Worm (Caenorhabditis elegans) whole organism, L4/young adult: ENCODE data around the gene pha-2.

ENCODE experiments used
- W03F9.2 ChIP-seq: fragments of 150-350 bp; optimal IDR thresholded peaks from 2 replicates; lab custom pipeline; 2014; ENCODE audit warnings: missing biosample characterization, missing genetic modification characterization
- him-1 ChIP-seq: sonication (generic microtip); optimal IDR thresholded peaks from 2 replicates; lab custom pipeline; 2016; ENCODE audit warnings: missing genotype, missing genetic modification reagents, missing genetic modification characterization, missing compliant biosample characterization

- TF ChIP-seq W03F9.2 (no peak), him-1 (tag; lab: Kevin White, UChicago) (peak; percentile 54)
These were observed 25.0 kb upstream of the pha-2 start, which contains the start of gene rund-1 for ce11 chrX:661727-662330.
